Worm (Caenorhabditis elegans) whole organism, L4 larva: ENCODE data around the gene T27E7.3.

Experiments
- F10B5.3 ChIP-seq: sonication (generic microtip); optimal IDR thresholded peaks from 2 replicates; lab custom pipeline; 2016; ENCODE audit warnings: mild to moderate bottlenecking, missing genetic modification characterization, missing compliant biosample characterization
- F26F4.8 ChIP-seq: fragments of 200-800 bp; sonication (Bioruptor generic); conservative IDR thresholded peaks from 2 replicates; pipeline ENCODE4 v1.3.6; 2022; ENCODE audit warnings: missing genetic modification characterization, missing compliant biosample characterization
- F37D6.2 ChIP-seq: sonication (generic microtip); optimal IDR thresholded peaks from 2 replicates; lab custom pipeline; 2016; ENCODE audit warnings: mild to moderate bottlenecking, missing genetic modification characterization, missing compliant biosample characterization
- Y48G9A.11 ChIP-seq: fragments of 200-800 bp; sonication (Bioruptor generic); IDR thresholded peaks from 2 replicates; pipeline ENCODE4 v1.3.6; 2022; ENCODE audit warnings: missing genetic modification reagents, missing genetic modification characterization, missing compliant biosample characterization
- Y75B8A.6 ChIP-seq: fragments of 200-800 bp; sonication (Bioruptor generic); IDR thresholded peaks from 2 replicates; pipeline ENCODE4 v1.3.6; 2022; ENCODE audit warnings: missing genetic modification reagents, missing genetic modification characterization, missing compliant biosample characterization
- ZK546.5 ChIP-seq, 2 experiments: sonication (generic microtip); optimal IDR thresholded peaks; 2 replicates each; lab custom pipeline; 2017; ENCODE audit warnings: missing biosample characterization in 2 of 2, missing genetic modification characterization in 2 of 2
- aha-1 ChIP-seq: fragments of 150-350 bp; peaks from one replicate; lab custom pipeline; 2014; ENCODE audit warnings: missing biosample characterization, missing genetic modification characterization
- ceh-20 ChIP-seq: fragments of 200-800 bp; sonication (Bioruptor generic); IDR thresholded peaks from 2 replicates; pipeline ENCODE4 v1.3.6; 2022; ENCODE audit warnings: missing genetic modification reagents, missing genetic modification characterization, missing compliant biosample characterization
- ceh-32 ChIP-seq: sonication (generic microtip); optimal IDR thresholded peaks from 2 replicates; lab custom pipeline; 2016; ENCODE audit warnings: mild to moderate bottlenecking, missing genetic modification characterization, missing compliant biosample characterization; ENCODE audit not compliant: poor library complexity
- ces-1 ChIP-seq: fragments of 150-350 bp; sonication (generic microtip); optimal IDR thresholded peaks from 4 replicates; lab custom pipeline; 2014; ENCODE audit warnings: missing biosample characterization, missing genetic modification reagents, missing genetic modification characterization
- cey-2 ChIP-seq: sonication (generic microtip); optimal IDR thresholded peaks from 3 replicates; lab custom pipeline; 2017; ENCODE audit warnings: missing genetic modification characterization, mild to moderate bottlenecking, missing compliant biosample characterization, antibody characterized with exemption, borderline replicate concordance; ENCODE audit not compliant: insufficient read depth
- daf-12 ChIP-seq: fragments of 150-350 bp; optimal IDR thresholded peaks from 2 replicates; lab custom pipeline; 2014; ENCODE audit warnings: missing biosample characterization, missing genetic modification reagents, missing genetic modification characterization
- daf-16 ChIP-seq, 3 experiments: sonication (generic microtip); optimal IDR thresholded peaks; 2 replicates each; lab custom pipeline; 2016 to 2017; ENCODE audit warnings: missing genetic modification characterization in 3 of 3, missing genetic modification reagents in 3 of 3, mild to moderate bottlenecking in 2 of 3, missing compliant biosample characterization in 2 of 3, missing biosample characterization in 1 of 3, moderate library complexity in 1 of 3
- daf-8 ChIP-seq: fragments of 200-800 bp; sonication (Bioruptor generic); IDR thresholded peaks from 2 replicates; pipeline ENCODE4 v1.3.6; 2022; ENCODE audit warnings: missing genetic modification characterization, missing compliant biosample characterization
- dmd-9 ChIP-seq: fragments of 200-800 bp; sonication (Bioruptor generic); IDR thresholded peaks from 2 replicates; pipeline ENCODE4 v1.3.6; 2022; ENCODE audit warnings: missing genetic modification reagents, missing genetic modification characterization, missing compliant biosample characterization
- dve-1 ChIP-seq: sonication (generic microtip); optimal IDR thresholded peaks from 2 replicates; lab custom pipeline; 2017; ENCODE audit warnings: antibody characterized with exemption, mild to moderate bottlenecking, missing genetic modification characterization, missing compliant biosample characterization; ENCODE audit not compliant: insufficient read depth
- fkh-10 ChIP-seq: fragments of 150-350 bp; optimal IDR thresholded peaks from 2 replicates; lab custom pipeline; 2014; ENCODE audit warnings: missing biosample characterization, missing genetic modification reagents, missing genetic modification characterization
- gei-8 ChIP-seq: fragments of 200-800 bp; sonication (Bioruptor generic); optimal IDR thresholded peaks from 2 replicates; lab custom pipeline; 2018; ENCODE audit warnings: mild to moderate bottlenecking, missing genetic modification characterization, missing compliant biosample characterization
- hlh-30 ChIP-seq: sonication (generic microtip); optimal IDR thresholded peaks from 2 replicates; lab custom pipeline; 2017; ENCODE audit warnings: antibody characterized with exemption, mild to moderate bottlenecking, missing genetic modification characterization, missing compliant biosample characterization; ENCODE audit not compliant: insufficient read depth
- hmg-1.1 ChIP-seq: fragments of 200-800 bp; sonication (Bioruptor generic); IDR thresholded peaks from 2 replicates; pipeline ENCODE4 v1.3.6; 2022; ENCODE audit warnings: missing genetic modification reagents, missing genetic modification characterization, missing compliant biosample characterization
- lin-1 ChIP-seq: fragments of 200-800 bp; sonication (Bioruptor generic); IDR thresholded peaks from 2 replicates; pipeline ENCODE4 v1.3.6; 2022; ENCODE audit warnings: missing genetic modification reagents, missing genetic modification characterization, missing compliant biosample characterization
- lin-39 ChIP-seq: fragments of 150-350 bp; optimal IDR thresholded peaks from 2 replicates; lab custom pipeline; 2014; ENCODE audit warnings: missing biosample characterization, missing genetic modification reagents, missing genetic modification characterization
- madf-5 ChIP-seq, 2 experiments: fragments of 200-800 bp; sonication (Bioruptor generic); IDR thresholded peaks; 2 replicates each; pipeline ENCODE4 v1.3.6; 2022; ENCODE audit warnings: missing compliant biosample characterization in 2 of 2, missing genetic modification characterization in 2 of 2
- nhr-102 ChIP-seq: sonication (generic microtip); optimal IDR thresholded peaks from 2 replicates; lab custom pipeline; 2016; ENCODE audit warnings: mild to moderate bottlenecking, missing genetic modification characterization, moderate library complexity, missing compliant biosample characterization
- nhr-111 ChIP-seq: fragments of 200-800 bp; sonication (Bioruptor generic); optimal IDR thresholded peaks from 2 replicates; lab custom pipeline; 2018; ENCODE audit warnings: mild to moderate bottlenecking, missing genetic modification characterization, missing compliant biosample characterization
- nhr-28 ChIP-seq: fragments of 150-350 bp; optimal IDR thresholded peaks from 2 replicates; lab custom pipeline; 2014; ENCODE audit warnings: missing biosample characterization, missing genetic modification characterization
- nhr-42 ChIP-seq: fragments of 200-800 bp; sonication (Bioruptor generic); IDR thresholded peaks from 2 replicates; pipeline ENCODE4 v1.3.6; 2022; ENCODE audit warnings: missing genetic modification characterization, missing compliant biosample characterization
- nhr-6 ChIP-seq: fragments of 150-350 bp; optimal IDR thresholded peaks from 2 replicates; lab custom pipeline; 2014; ENCODE audit warnings: missing biosample characterization, missing genetic modification characterization
- pha-4 ChIP-seq, 2 experiments: fragments of 150-350 bp in 1 of 2; fragments of 200-800 bp in 1 of 2; sonication (Bioruptor generic) in 1 of 2; IDR thresholded peaks in 1 of 2; optimal IDR thresholded peaks in 1 of 2; 2 replicates each; pipeline versions ENCODE4 v1.3.6 to Lab custom; 2014 to 2022; ENCODE audit warnings: missing genetic modification characterization in 2 of 2, missing genetic modification reagents in 2 of 2, missing biosample characterization in 1 of 2, missing compliant biosample characterization in 1 of 2
- php-3 ChIP-seq: fragments of 200-800 bp; sonication (Bioruptor generic); IDR thresholded peaks from 2 replicates; pipeline ENCODE4 v1.3.6; 2022; ENCODE audit warnings: missing genetic modification reagents, missing genetic modification characterization, missing compliant biosample characterization
- pqm-1 ChIP-seq: sonication (generic microtip); optimal IDR thresholded peaks from 2 replicates; lab custom pipeline; 2017; ENCODE audit warnings: missing biosample characterization, missing genetic modification characterization
- rbr-2 ChIP-seq: sonication (generic microtip); optimal IDR thresholded peaks from 2 replicates; lab custom pipeline; 2016; ENCODE audit warnings: missing genotype, missing genetic modification characterization, missing compliant biosample characterization
- set-16 ChIP-seq: fragments of 200-800 bp; sonication (Bioruptor generic); IDR thresholded peaks from 2 replicates; pipeline ENCODE4 v1.3.6; 2022; ENCODE audit warnings: missing genetic modification reagents, missing genetic modification characterization, missing compliant biosample characterization
- skn-1 ChIP-seq: fragments of 150-350 bp; optimal IDR thresholded peaks from 2 replicates; lab custom pipeline; 2014; ENCODE audit warnings: missing biosample characterization, missing genetic modification characterization
- snpc-1.2 ChIP-seq: fragments of 200-800 bp; sonication (Bioruptor generic); IDR thresholded peaks from 2 replicates; pipeline ENCODE4 v1.3.6; 2022; ENCODE audit warnings: missing genetic modification reagents, missing genetic modification characterization, missing compliant biosample characterization
- tra-1 ChIP-seq: fragments of 200-800 bp; sonication (Bioruptor generic); IDR thresholded peaks from 2 replicates; pipeline ENCODE4 v1.3.6; 2022; ENCODE audit warnings: missing genetic modification reagents, missing genetic modification characterization, missing compliant biosample characterization
- unc-62 ChIP-seq, 3 experiments: fragments of 150-350 bp in 1 of 3; sonication (generic microtip); optimal IDR thresholded peaks in 2 of 3; peaks in 1 of 3; 1 replicate in 1 of 3; 2 replicates in 2 of 3; lab custom pipeline; 2014 to 2017; ENCODE audit warnings: missing biosample characterization in 3 of 3, missing genetic modification characterization in 3 of 3, missing genetic modification reagents in 3 of 3, missing genotype in 1 of 3
- vab-7 ChIP-seq: fragments of 200-800 bp; sonication (Bioruptor generic); IDR thresholded peaks from 2 replicates; pipeline ENCODE4 v1.3.6; 2022; ENCODE audit warnings: missing genetic modification reagents, missing genetic modification characterization, missing compliant biosample characterization
- zag-1 ChIP-seq: fragments of 150-350 bp; optimal IDR thresholded peaks from 2 replicates; lab custom pipeline; 2014; ENCODE audit warnings: missing biosample characterization, missing genetic modification characterization
- zip-11 ChIP-seq: fragments of 200-800 bp; sonication (Bioruptor generic); IDR thresholded peaks from 2 replicates; pipeline ENCODE4 v1.3.6; 2022; ENCODE audit warnings: missing genetic modification characterization, missing compliant biosample characterization

The T27E7.3 gene

DNA sequence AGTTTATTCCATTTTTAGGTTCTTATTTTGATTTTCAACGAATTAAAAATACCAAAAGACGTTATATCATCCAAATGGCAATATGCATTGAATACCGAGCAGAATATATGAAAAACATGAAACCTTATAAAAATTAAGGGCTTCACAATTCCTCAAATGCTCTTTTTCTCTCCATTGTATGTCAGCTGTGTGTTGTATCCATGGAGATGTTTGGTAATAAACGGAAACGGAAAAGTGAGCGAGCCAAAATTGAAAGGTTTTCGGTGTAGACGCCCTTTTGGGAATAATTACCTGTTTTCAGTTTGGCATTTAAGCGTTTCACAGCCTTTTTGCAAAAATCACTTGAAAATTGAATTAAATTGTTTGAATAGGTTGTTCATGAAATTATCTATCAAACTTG is 28.8 kb downstream of the T27E7.3 start:
- TF ChIP-seq aha-1, result peak; percentile 54
- no peak for TF ChIP-seq daf-8 (GFP tag; lab: Robert Waterston, UW)

DNA sequence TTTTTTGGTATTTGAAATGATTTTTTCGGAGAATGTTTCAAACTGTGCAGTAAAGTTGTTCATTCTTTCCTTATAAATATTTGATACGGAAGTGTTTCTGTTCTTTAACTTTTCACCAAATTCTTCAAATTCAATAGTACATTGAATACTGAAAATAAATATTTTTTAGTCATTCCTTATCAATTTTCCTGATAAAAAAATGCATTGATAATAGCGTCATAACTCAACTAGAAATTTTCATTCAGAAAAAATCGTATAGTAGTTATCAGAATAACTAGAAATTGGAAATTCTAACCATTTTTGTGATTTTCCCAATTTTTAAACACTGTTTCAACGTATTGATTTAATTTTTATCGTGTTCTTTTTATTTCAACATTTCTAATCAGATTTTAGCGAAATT is 30.4 kb downstream of the T27E7.3 start:
- peak; percentile 50 for TF ChIP-seq pqm-1 (tag; lab: Kevin White, UChicago)
- TF ChIP-seq daf-16 (GFP tag; optimal IDR thresholded peaks at IDR 0.05; lab: Kevin White, UChicago), result no peak
- peak; percentile 20 for TF ChIP-seq daf-16 (tag; optimal IDR thresholded peaks at IDR 0.05; lab: Kevin White, UChicago)
- TF ChIP-seq nhr-111 (GFP tag; lab: Kevin White, UChicago), result no peak
- TF ChIP-seq ceh-32 (tag; lab: Kevin White, UChicago), result no peak
- no peak for TF ChIP-seq ces-1 (GFP tag; lab: Kevin White, UChicago)
- no peak for TF ChIP-seq Y48G9A.11 (GFP tag; lab: Robert Waterston, UW)
- TF ChIP-seq php-3, result no peak
- TF ChIP-seq aha-1, result no peak
- no peak for TF ChIP-seq tra-1 (GFP tag; lab: Robert Waterston, UW)
- TF ChIP-seq nhr-6 (tag; lab: Kevin White, UChicago), result no peak
- no peak for TF ChIP-seq zag-1 (tag; lab: Kevin White, UChicago)
- peak; percentile 10 for TF ChIP-seq nhr-28 (tag; lab: Kevin White, UChicago)
- no peak for TF ChIP-seq madf-5 (GFP tag; IDR thresholded peaks at IDR 0.05; lab: Robert Waterston, UW)
- no peak for TF ChIP-seq ZK546.5 (tag; optimal IDR thresholded peaks at IDR 0.05; lab: Kevin White, UChicago)
- TF ChIP-seq hmg-1.1 (GFP tag; lab: Robert Waterston, UW), result no peak
- TF ChIP-seq F10B5.3 (tag; lab: Kevin White, UChicago), result no peak
- TF ChIP-seq, all 104 proteins: peak for 3

DNA sequence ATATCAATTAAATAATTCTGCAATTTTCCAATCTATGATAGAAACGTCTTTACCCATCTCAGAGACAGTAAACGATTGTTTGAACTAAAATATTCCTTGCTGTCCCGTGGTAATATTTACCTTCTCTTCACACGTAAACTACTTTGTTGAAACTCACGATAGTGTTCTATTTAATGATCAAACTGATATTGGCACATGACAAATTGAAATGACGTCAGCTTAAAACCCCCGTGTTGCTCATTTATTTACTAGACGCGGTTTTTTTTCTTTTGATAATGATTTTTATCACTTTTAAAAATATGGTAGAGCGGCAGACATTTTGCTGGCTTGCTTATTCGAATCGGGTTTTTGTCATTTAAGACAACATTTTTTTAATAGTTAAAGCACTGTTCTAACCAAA is 32.9 kb downstream of the T27E7.3 start:
- TF ChIP-seq pha-4 (GFP tag; IDR thresholded peaks at IDR 0.05; lab: Robert Waterston, UW), result no peak
- TF ChIP-seq pha-4 (tag; optimal IDR thresholded peaks at IDR 0.05; lab: Kevin White, UChicago), result no peak
- peak; percentile 31 for TF ChIP-seq nhr-28 (tag; lab: Kevin White, UChicago)
- TF ChIP-seq pqm-1 (tag; lab: Kevin White, UChicago), result peak; percentile 36
- peak; percentile 73 for TF ChIP-seq dve-1 (tag; lab: Kevin White, UChicago)
- TF ChIP-seq daf-16 (GFP tag; optimal IDR thresholded peaks at IDR 0.05; lab: Kevin White, UChicago), result no peak
- TF ChIP-seq daf-16 (tag; optimal IDR thresholded peaks at IDR 0.05; lab: Kevin White, UChicago), result peak; percentile 85
- TF ChIP-seq hlh-30 (tag; lab: Kevin White, UChicago), result peak; percentile 37
- no peak for TF ChIP-seq skn-1 (tag; lab: Kevin White, UChicago)
- no peak for TF ChIP-seq fkh-10

DNA sequence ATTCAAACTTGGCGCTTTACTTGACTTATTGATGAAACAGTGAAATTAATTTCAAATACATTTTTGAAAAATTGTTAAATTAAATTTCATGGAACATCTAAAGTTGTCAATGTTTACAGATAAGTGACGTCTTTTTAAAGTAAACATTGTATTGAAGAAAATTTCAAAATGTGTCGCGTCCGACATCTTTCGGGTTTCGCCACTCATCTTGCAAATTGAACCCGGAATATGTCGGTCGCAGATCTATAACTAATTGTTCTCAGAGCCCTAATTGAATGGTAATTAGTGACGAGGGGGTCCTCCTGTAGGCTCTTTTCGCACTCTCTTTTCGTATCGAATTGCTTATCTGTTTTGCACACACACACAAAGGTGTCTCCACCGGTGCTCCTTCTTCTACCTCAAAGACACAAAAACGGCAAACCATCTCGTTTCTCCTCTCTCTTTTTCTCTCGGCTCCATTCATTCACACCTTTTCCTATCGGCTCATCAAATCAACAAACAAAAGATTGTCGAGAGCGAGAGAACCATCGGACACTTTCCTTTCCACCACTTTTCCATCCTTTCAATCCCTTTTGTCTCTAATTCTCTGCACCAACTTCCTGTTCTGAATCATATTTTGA is 33.9 kb downstream of the T27E7.3 start:
- TF ChIP-seq php-3, result no peak
- TF ChIP-seq daf-12 (tag; lab: Kevin White, UChicago), result no peak
- no peak for TF ChIP-seq ces-1 (GFP tag; lab: Kevin White, UChicago)
- no peak for TF ChIP-seq gei-8 (GFP tag; lab: Kevin White, UChicago)
- peak; percentile 14 for TF ChIP-seq dve-1 (tag; lab: Kevin White, UChicago)
- TF ChIP-seq lin-39 (tag; lab: Kevin White, UChicago), result no peak
- no peak for TF ChIP-seq ceh-20 (GFP tag; lab: Robert Waterston, UW)
- TF ChIP-seq set-16 (GFP tag; lab: Robert Waterston, UW), result no peak
- TF ChIP-seq lin-1 (GFP tag; lab: Robert Waterston, UW), result no peak
- TF ChIP-seq vab-7 (GFP tag; lab: Robert Waterston, UW), result no peak
- TF ChIP-seq rbr-2, result no peak
- no peak for TF ChIP-seq dmd-9 (GFP tag; lab: Robert Waterston, UW)
- peak in 1 of 2 experiments; percentile 80 for TF ChIP-seq unc-62 (GFP tag; optimal IDR thresholded peaks at IDR 0.05 in 1 of 2; lab: Kevin White, UChicago)
- no peak for TF ChIP-seq unc-62 (tag; optimal IDR thresholded peaks at IDR 0.05; lab: Kevin White, UChicago)
- TF ChIP-seq Y75B8A.6, result no peak
- TF ChIP-seq nhr-42, result no peak
- TF ChIP-seq hmg-1.1 (GFP tag; lab: Robert Waterston, UW), result no peak
- no peak for TF ChIP-seq F26F4.8 (GFP tag; lab: Robert Waterston, UW)
- TF ChIP-seq tra-1 (GFP tag; lab: Robert Waterston, UW), result no peak
- TF ChIP-seq pqm-1 (tag; lab: Kevin White, UChicago), result peak; percentile 75
- TF ChIP-seq pha-4 (GFP tag; IDR thresholded peaks at IDR 0.05; lab: Robert Waterston, UW), result no peak
- TF ChIP-seq pha-4 (tag; optimal IDR thresholded peaks at IDR 0.05; lab: Kevin White, UChicago), result peak; percentile 31
- TF ChIP-seq cey-2 (tag; lab: Kevin White, UChicago), result no peak
- TF ChIP-seq nhr-28 (tag; lab: Kevin White, UChicago), result no peak
- no peak for TF ChIP-seq F37D6.2 (tag; lab: Kevin White, UChicago)
- TF ChIP-seq nhr-102, result no peak
- no peak for TF ChIP-seq zip-11 (GFP tag; lab: Robert Waterston, UW)
- peak; percentile 74; the same call in 1 of the 2 replicates for TF ChIP-seq snpc-1.2 (GFP tag; lab: Robert Waterston, UW)
- TF ChIP-seq skn-1 (tag; lab: Kevin White, UChicago), result no peak
